Worm (Caenorhabditis elegans) whole organism, L4 larva: ENCODE measurements around the gene D1054.3.

Source experiments
- F49E8.2 ChIP-seq: sonication (generic microtip); optimal IDR thresholded peaks from 2 replicates; lab custom pipeline; 2016; ENCODE audit warnings: missing compliant biosample characterization, mild to moderate bottlenecking, missing genetic modification characterization, borderline replicate concordance
- Y48G9A.11 ChIP-seq: fragments of 200-800 bp; sonication (Bioruptor generic); IDR thresholded peaks from 2 replicates; pipeline ENCODE4 v1.3.6; 2022; ENCODE audit warnings: missing genetic modification reagents, missing genetic modification characterization, missing compliant biosample characterization
- Y5F2A.4 ChIP-seq: fragments of 200-800 bp; sonication (Bioruptor generic); optimal IDR thresholded peaks from 2 replicates; lab custom pipeline; 2018; ENCODE audit warnings: mild to moderate bottlenecking, missing genetic modification characterization, missing compliant biosample characterization
- Y75B8A.6 ChIP-seq: fragments of 200-800 bp; sonication (Bioruptor generic); IDR thresholded peaks from 2 replicates; pipeline ENCODE4 v1.3.6; 2022; ENCODE audit warnings: missing genetic modification reagents, missing genetic modification characterization, missing compliant biosample characterization
- aha-1 ChIP-seq: fragments of 150-350 bp; peaks from one replicate; lab custom pipeline; 2014; ENCODE audit warnings: missing biosample characterization, missing genetic modification characterization
- ama-1 ChIP-seq: fragments of 150-350 bp; optimal IDR thresholded peaks from 2 replicates; lab custom pipeline; 2014; ENCODE audit warnings: inconsistent platforms, mixed read lengths
- arid-1 ChIP-seq: fragments of 200-800 bp; sonication (Bioruptor generic); conservative IDR thresholded peaks from 2 replicates; pipeline ENCODE4 v1.3.6; 2022; ENCODE audit warnings: missing genetic modification reagents, missing genetic modification characterization, missing compliant biosample characterization
- daf-12 ChIP-seq: fragments of 150-350 bp; optimal IDR thresholded peaks from 2 replicates; lab custom pipeline; 2014; ENCODE audit warnings: missing biosample characterization, missing genetic modification reagents, missing genetic modification characterization
- daf-16 ChIP-seq, 3 experiments: sonication (generic microtip); optimal IDR thresholded peaks; 2 replicates each; lab custom pipeline; 2016 to 2017; ENCODE audit warnings: missing genetic modification characterization in 3 of 3, missing genetic modification reagents in 3 of 3, mild to moderate bottlenecking in 2 of 3, missing compliant biosample characterization in 2 of 3, missing biosample characterization in 1 of 3, moderate library complexity in 1 of 3
- dmd-8 ChIP-seq: fragments of 200-800 bp; sonication (Bioruptor generic); IDR thresholded peaks from 2 replicates; pipeline ENCODE4 v1.3.6; 2022; ENCODE audit warnings: missing genetic modification characterization, missing compliant biosample characterization
- dpl-1 ChIP-seq: fragments of 150-350 bp; optimal IDR thresholded peaks from 2 replicates; lab custom pipeline; 2014; ENCODE audit warnings: missing biosample characterization, missing genetic modification reagents, missing genetic modification characterization
- duxl-1 ChIP-seq: sonication (generic microtip); optimal IDR thresholded peaks from 2 replicates; lab custom pipeline; 2016; ENCODE audit warnings: mild to moderate bottlenecking, missing genetic modification characterization, moderate library complexity, missing compliant biosample characterization; ENCODE audit not compliant: poor library complexity
- gei-8 ChIP-seq: fragments of 200-800 bp; sonication (Bioruptor generic); optimal IDR thresholded peaks from 2 replicates; lab custom pipeline; 2018; ENCODE audit warnings: mild to moderate bottlenecking, missing genetic modification characterization, missing compliant biosample characterization
- hif-1 ChIP-seq, 2 experiments: sonication (generic microtip); optimal IDR thresholded peaks; 2 replicates each; lab custom pipeline; 2016 to 2017; ENCODE audit warnings: missing compliant biosample characterization in 2 of 2, missing genetic modification characterization in 2 of 2, missing genetic modification reagents in 2 of 2, missing genotype in 2 of 2, mild to moderate bottlenecking in 1 of 2
- hlh-30 ChIP-seq: sonication (generic microtip); optimal IDR thresholded peaks from 2 replicates; lab custom pipeline; 2017; ENCODE audit warnings: antibody characterized with exemption, mild to moderate bottlenecking, missing genetic modification characterization, missing compliant biosample characterization; ENCODE audit not compliant: insufficient read depth
- lim-7 ChIP-seq: fragments of 200-800 bp; sonication (Bioruptor generic); IDR thresholded peaks from 2 replicates; pipeline ENCODE4 v1.3.6; 2022; ENCODE audit warnings: missing genetic modification characterization, missing compliant biosample characterization
- lin-15B ChIP-seq: fragments of 150-350 bp; sonication (generic microtip); optimal IDR thresholded peaks from 3 replicates; lab custom pipeline; 2014; ENCODE audit warnings: missing biosample characterization, missing genetic modification characterization
- lin-38 ChIP-seq: fragments of 200-800 bp; sonication (Bioruptor generic); IDR thresholded peaks from 2 replicates; pipeline ENCODE4 v1.3.6; 2022; ENCODE audit warnings: missing genetic modification reagents, missing genetic modification characterization, missing compliant biosample characterization
- lin-39 ChIP-seq: fragments of 150-350 bp; optimal IDR thresholded peaks from 2 replicates; lab custom pipeline; 2014; ENCODE audit warnings: missing biosample characterization, missing genetic modification reagents, missing genetic modification characterization
- mdl-1 ChIP-seq, 2 experiments: fragments of 150-350 bp in 1 of 2; sonication (generic microtip) in 1 of 2; optimal IDR thresholded peaks; 2 replicates each; lab custom pipeline; 2014 to 2017; ENCODE audit warnings: missing biosample characterization in 2 of 2, missing genetic modification characterization in 2 of 2
- mep-1 ChIP-seq: fragments of 150-350 bp; sonication (generic microtip); optimal IDR thresholded peaks from 3 replicates; lab custom pipeline; 2014; ENCODE audit warnings: missing biosample characterization, missing genetic modification characterization
- mes-2 ChIP-seq: sonication (generic microtip); optimal IDR thresholded peaks from 2 replicates; lab custom pipeline; 2016; ENCODE audit warnings: missing genotype, mild to moderate bottlenecking, missing genetic modification characterization, missing compliant biosample characterization; ENCODE audit not compliant: poor library complexity, severe bottlenecking
- mxl-2 ChIP-seq: fragments of 200-800 bp; sonication (Bioruptor generic); conservative IDR thresholded peaks from 2 replicates; pipeline ENCODE4 v1.3.6; 2022; ENCODE audit warnings: missing genetic modification reagents, missing genetic modification characterization, missing compliant biosample characterization
- mxl-3 ChIP-seq: fragments of 200-800 bp; sonication (Bioruptor generic); optimal IDR thresholded peaks from 2 replicates; lab custom pipeline; 2018; ENCODE audit warnings: mild to moderate bottlenecking, missing genetic modification characterization, missing compliant biosample characterization
- nhr-42 ChIP-seq: fragments of 200-800 bp; sonication (Bioruptor generic); IDR thresholded peaks from 2 replicates; pipeline ENCODE4 v1.3.6; 2022; ENCODE audit warnings: missing genetic modification characterization, missing compliant biosample characterization
- nhr-6 ChIP-seq: fragments of 150-350 bp; optimal IDR thresholded peaks from 2 replicates; lab custom pipeline; 2014; ENCODE audit warnings: missing biosample characterization, missing genetic modification characterization
- pqm-1 ChIP-seq: sonication (generic microtip); optimal IDR thresholded peaks from 2 replicates; lab custom pipeline; 2017; ENCODE audit warnings: missing biosample characterization, missing genetic modification characterization
- saeg-2 ChIP-seq: fragments of 200-800 bp; sonication (Bioruptor generic); IDR thresholded peaks from 2 replicates; pipeline ENCODE4 v1.3.6; 2022; ENCODE audit warnings: missing genetic modification reagents, missing genetic modification characterization, missing compliant biosample characterization
- set-16 ChIP-seq: fragments of 200-800 bp; sonication (Bioruptor generic); IDR thresholded peaks from 2 replicates; pipeline ENCODE4 v1.3.6; 2022; ENCODE audit warnings: missing genetic modification reagents, missing genetic modification characterization, missing compliant biosample characterization
- skn-1 ChIP-seq: fragments of 150-350 bp; optimal IDR thresholded peaks from 2 replicates; lab custom pipeline; 2014; ENCODE audit warnings: missing biosample characterization, missing genetic modification characterization
- unc-130 ChIP-seq: sonication (generic microtip); optimal IDR thresholded peaks from 2 replicates; lab custom pipeline; 2016; ENCODE audit warnings: missing genetic modification reagents, missing genetic modification characterization, missing compliant biosample characterization
- unc-39 ChIP-seq: sonication (generic microtip); optimal IDR thresholded peaks from 2 replicates; lab custom pipeline; 2017; ENCODE audit warnings: missing biosample characterization, missing genetic modification characterization
- zfp-3 ChIP-seq: fragments of 200-800 bp; sonication (Bioruptor generic); conservative IDR thresholded peaks from 2 replicates; pipeline ENCODE4 v1.3.6; 2022; ENCODE audit warnings: missing genetic modification reagents, missing genetic modification characterization, missing compliant biosample characterization

D1054.3 gene

ce11 chrV:10807862-10808327, 36.6 kb downstream of the D1054.3 start, which contains the start of gene plrg-1 (continued):
- peak; percentile 81 for TF ChIP-seq zfp-3
- no peak for TF ChIP-seq Y5F2A.4 (GFP tag; lab: Kevin White, UChicago)
- peak; percentile 87 for TF ChIP-seq nhr-6 (tag; lab: Kevin White, UChicago)
- peak; percentile 93 for TF ChIP-seq mep-1 (tag; lab: Kevin White, UChicago)
- TF ChIP-seq unc-39 = no peak
- TF ChIP-seq lin-39 (tag; lab: Kevin White, UChicago) = no peak
- TF ChIP-seq mxl-3 = peak; percentile 93
- TF ChIP-seq lim-7 (GFP tag; lab: Robert Waterston, UW) = peak; percentile 54; the same call in 1 of the 2 replicates
- TF ChIP-seq gei-8 = peak; percentile 16
- TF ChIP-seq Y75B8A.6 = no peak

DNA sequence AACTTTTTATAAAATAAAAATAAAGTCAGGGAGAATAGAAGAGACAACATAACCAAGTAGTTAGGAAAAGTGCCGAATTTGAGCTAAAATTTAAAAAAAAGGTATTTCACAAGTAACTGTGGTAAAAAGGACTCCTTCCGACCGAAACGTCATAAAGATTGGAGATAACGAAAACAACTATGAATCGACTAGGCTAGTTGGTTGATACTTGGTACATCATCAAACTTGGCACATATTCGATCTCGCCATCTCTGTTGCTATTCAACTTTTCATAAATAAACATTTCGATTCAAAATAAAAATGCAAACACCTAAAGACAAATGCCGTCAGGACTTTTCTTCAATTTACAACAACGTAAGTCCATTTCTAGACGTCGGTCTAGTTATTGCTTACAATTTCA, 40.5 kb downstream of the D1054.3 start, which contains the start of gene C29A12.22:
C29A12.22 (plus strand) TSS at position 301 of the 400 bp plus-strand sequence.
- TF ChIP-seq mep-1 (tag; lab: Kevin White, UChicago) (no peak), set-16 (GFP tag; lab: Robert Waterston, UW) (no peak), ama-1 (no peak), arid-1 (GFP tag; lab: Robert Waterston, UW) (no peak), duxl-1 (tag; lab: Kevin White, UChicago) (no peak), nhr-42 (GFP tag; lab: Robert Waterston, UW) (no peak), mdl-1 (tag; optimal IDR thresholded peaks at IDR 0.05; lab: Kevin White, UChicago) (no peak), dpl-1 (no peak), mes-2 (tag; lab: Kevin White, UChicago) (no peak), daf-16 (GFP tag; optimal IDR thresholded peaks at IDR 0.05; lab: Kevin White, UChicago) (no peak), daf-16 (tag; optimal IDR thresholded peaks at IDR 0.05; lab: Kevin White, UChicago) (no peak), dmd-8 (GFP tag; lab: Robert Waterston, UW) (no peak), mxl-3 (no peak), daf-12 (tag; lab: Kevin White, UChicago) (no peak), Y75B8A.6 (no peak), skn-1 (tag; lab: Kevin White, UChicago) (no peak), pqm-1 (tag; lab: Kevin White, UChicago) (no peak)

ce11 chrV:10813425-10814156, 42.3 kb downstream of the D1054.3 start, which contains the start of the genes C29A12.1 and lig-1:
Gene C29A12.1 (minus strand): TSS chrV:10813487.
Gene lig-1 (plus strand): TSS chrV:10814106.
- TF ChIP-seq Y5F2A.4 (GFP tag; lab: Kevin White, UChicago) (no peak), mes-2 (tag; lab: Kevin White, UChicago) (peak; percentile 66), dpl-1 (peak; percentile 57), unc-130 (GFP tag; lab: Kevin White, UChicago) (peak; percentile 37), saeg-2 (no peak), mxl-2 (GFP tag; lab: Robert Waterston, UW) (no peak), nhr-6 (tag; lab: Kevin White, UChicago) (peak; percentile 63), aha-1 (tag; lab: Kevin White, UChicago) (no peak), lin-38 (GFP tag; lab: Robert Waterston, UW) (peak; percentile 86), Y48G9A.11 (peak; percentile 44; the same call in 1 of the 2 replicates), hif-1 (tag; optimal IDR thresholded peaks at IDR 0.05; lab: Kevin White, UChicago) (no peak), arid-1 (GFP tag; lab: Robert Waterston, UW) (no peak), mxl-3 (no peak), Y75B8A.6 (no peak), F49E8.2 (tag; lab: Kevin White, UChicago) (peak; percentile 72), lin-15B (tag; lab: Kevin White, UChicago) (no peak), daf-16 (GFP tag; optimal IDR thresholded peaks at IDR 0.05; lab: Kevin White, UChicago) (no peak), daf-16 (tag; optimal IDR thresholded peaks at IDR 0.05; lab: Kevin White, UChicago) (no peak), hlh-30 (tag; lab: Kevin White, UChicago) (peak; percentile 61)
- TF ChIP-seq, all 104 proteins: peak for 8
